Fruit fly (Drosophila melanogaster) whole organism, prepupa: ENCODE data around the gene sqh.
A peak's percentile ranks its signal among the peaks of the same experiment; 100 is the strongest.

ENCODE experiments used
- CG11294 ChIP-seq: fragments of 200-800 bp; sonication (Bioruptor generic); IDR thresholded peaks from 2 replicates; pipeline ENCODE4 v1.3.6; 2022; ENCODE audit warnings: missing biosample characterization, missing genetic modification characterization
- CG11762 ChIP-seq: fragments of 200-800 bp; sonication (Bioruptor generic); optimal IDR thresholded peaks from 3 replicates; lab custom pipeline; 2016; ENCODE audit warnings: missing biosample characterization, missing genetic modification characterization; ENCODE audit not compliant: insufficient read depth
- CG15336 ChIP-seq: fragments of 200-800 bp; sonication (Bioruptor generic); IDR thresholded peaks from 2 replicates; pipeline ENCODE4 v1.3.6; 2022; ENCODE audit warnings: missing biosample characterization, missing genetic modification characterization
- CG1621 ChIP-seq: fragments of 200-800 bp; sonication (Bioruptor generic); optimal IDR thresholded peaks from 3 replicates; lab custom pipeline; 2018; ENCODE audit warnings: missing biosample characterization, mild to moderate bottlenecking, missing genetic modification characterization
- CG16779 ChIP-seq: fragments of 200-800 bp; sonication (Bioruptor generic); optimal IDR thresholded peaks from 3 replicates; lab custom pipeline; 2017; ENCODE audit warnings: missing biosample characterization, mild to moderate bottlenecking, missing genetic modification characterization
- CG3032 ChIP-seq: fragments of 200-800 bp; optimal IDR thresholded peaks from 2 replicates; lab custom pipeline; 2019; ENCODE audit warnings: missing biosample characterization, mild to moderate bottlenecking, missing genetic modification characterization, moderate library complexity
- CG31627 ChIP-seq: fragments of 200-800 bp; sonication (Bioruptor generic); optimal IDR thresholded peaks from 3 replicates; lab custom pipeline; 2016; ENCODE audit warnings: missing biosample characterization, missing genetic modification characterization
- CG4318 ChIP-seq: fragments of 200-800 bp; sonication (Bioruptor generic); optimal IDR thresholded peaks from 3 replicates; lab custom pipeline; 2017; ENCODE audit warnings: missing biosample characterization, mild to moderate bottlenecking, missing genetic modification characterization
- CG6792 ChIP-seq: fragments of 200-800 bp; sonication (Bioruptor generic); optimal IDR thresholded peaks from 3 replicates; lab custom pipeline; 2016; ENCODE audit warnings: missing biosample characterization, missing genetic modification characterization
- CG6808 ChIP-seq: fragments of 200-800 bp; sonication (Bioruptor generic); optimal IDR thresholded peaks from 3 replicates; lab custom pipeline; 2017; ENCODE audit warnings: missing biosample characterization, missing genetic modification characterization, mild to moderate bottlenecking, moderate library complexity, missing genetic modification reagents
- CG6854 ChIP-seq: fragments of 200-800 bp; sonication (Bioruptor generic); optimal IDR thresholded peaks from 2 replicates; lab custom pipeline; 2017; ENCODE audit warnings: missing biosample characterization, mild to moderate bottlenecking, missing genetic modification characterization
- CG8119 ChIP-seq: fragments of 200-800 bp; sonication (Bioruptor generic); IDR thresholded peaks from 3 replicates; pipeline ENCODE4 v1.3.6; 2022; ENCODE audit warnings: missing biosample characterization, missing genetic modification characterization
- CG8319 ChIP-seq: fragments of 200-800 bp; sonication (Bioruptor generic); optimal IDR thresholded peaks from 3 replicates; lab custom pipeline; 2016; ENCODE audit warnings: missing biosample characterization, missing genetic modification characterization
- Eip75B ChIP-seq: fragments of 200-800 bp; sonication (Bioruptor generic); optimal IDR thresholded peaks from 3 replicates; lab custom pipeline; 2016; ENCODE audit warnings: missing biosample characterization, missing genetic modification characterization
- Eip93F ChIP-seq: fragments of 200-800 bp; sonication (Bioruptor generic); optimal IDR thresholded peaks from 2 replicates; lab custom pipeline; 2016; ENCODE audit warnings: missing biosample characterization, mild to moderate bottlenecking, missing genetic modification characterization
- Ets21C ChIP-seq: fragments of 200-800 bp; sonication (Bioruptor generic); optimal IDR thresholded peaks from 3 replicates; lab custom pipeline; 2016; ENCODE audit warnings: missing biosample characterization, missing genetic modification characterization
- Gug ChIP-seq: fragments of 200-800 bp; sonication (Bioruptor generic); IDR thresholded peaks from 2 replicates; pipeline ENCODE4 v1.3.6; 2022; ENCODE audit warnings: missing biosample characterization, missing genetic modification characterization
- Hr38 ChIP-seq: sonication (Bioruptor generic); optimal IDR thresholded peaks from 2 replicates; lab custom pipeline; 2016; ENCODE audit warnings: missing biosample characterization, missing genetic modification characterization
- Hr4 ChIP-seq: fragments of 200-800 bp; sonication (Bioruptor generic); optimal IDR thresholded peaks from 3 replicates; lab custom pipeline; 2016; ENCODE audit warnings: missing biosample characterization, missing genetic modification characterization
- Lpt ChIP-seq: fragments of 200-800 bp; sonication (Bioruptor generic); optimal IDR thresholded peaks from 3 replicates; lab custom pipeline; 2016; ENCODE audit warnings: missing biosample characterization, missing genetic modification characterization
- Met ChIP-seq: fragments of 200-800 bp; sonication (Bioruptor generic); optimal IDR thresholded peaks from 3 replicates; lab custom pipeline; 2016; ENCODE audit warnings: missing biosample characterization, missing genetic modification characterization
- OdsH ChIP-seq: fragments of 200-800 bp; sonication (Bioruptor generic); optimal IDR thresholded peaks from 3 replicates; lab custom pipeline; 2016; ENCODE audit warnings: missing biosample characterization, missing genetic modification characterization
- Sox102F ChIP-seq: fragments of 200-800 bp; sonication (Bioruptor generic); optimal IDR thresholded peaks from 2 replicates; lab custom pipeline; 2016; ENCODE audit warnings: missing biosample characterization, mild to moderate bottlenecking, missing genetic modification characterization
- Sox14 ChIP-seq: fragments of 200-800 bp; sonication (Bioruptor generic); optimal IDR thresholded peaks from 3 replicates; lab custom pipeline; 2016; ENCODE audit warnings: missing biosample characterization, missing genetic modification characterization
- Sox15 ChIP-seq: fragments of 200-800 bp; sonication (Bioruptor generic); optimal IDR thresholded peaks from 3 replicates; lab custom pipeline; 2016; ENCODE audit warnings: missing biosample characterization, missing genetic modification characterization
- dac ChIP-seq: fragments of 200-800 bp; sonication (Bioruptor generic); optimal IDR thresholded peaks from 2 replicates; lab custom pipeline; 2017; ENCODE audit warnings: missing biosample characterization, mild to moderate bottlenecking, missing genetic modification characterization
- dsx ChIP-seq: fragments of 200-800 bp; optimal IDR thresholded peaks from 3 replicates; lab custom pipeline; 2019; ENCODE audit warnings: missing biosample characterization, mild to moderate bottlenecking, missing genetic modification characterization, moderate library complexity; ENCODE audit not compliant: poor library complexity, severe bottlenecking
- fd59A ChIP-seq: fragments of 200-800 bp; sonication (Bioruptor generic); optimal IDR thresholded peaks from 2 replicates; lab custom pipeline; 2017; ENCODE audit warnings: missing biosample characterization, mild to moderate bottlenecking, missing genetic modification characterization, missing genetic modification reagents
- fkh ChIP-seq: fragments of 200-800 bp; sonication (Bioruptor generic); optimal IDR thresholded peaks from 3 replicates; lab custom pipeline; 2017; ENCODE audit warnings: missing biosample characterization, mild to moderate bottlenecking, missing genetic modification characterization, moderate library complexity
- pdm3 ChIP-seq: fragments of 200-800 bp; sonication (Bioruptor generic); optimal IDR thresholded peaks from 3 replicates; lab custom pipeline; 2016; ENCODE audit warnings: missing biosample characterization, missing genetic modification characterization
- salr ChIP-seq, 2 experiments: fragments of 200-800 bp; sonication (Bioruptor generic); optimal IDR thresholded peaks; 3 replicates each; lab custom pipeline; 2016 to 2018; ENCODE audit warnings: missing biosample characterization in 2 of 2, missing genetic modification characterization in 2 of 2, mild to moderate bottlenecking in 1 of 2
- ss ChIP-seq, 2 experiments: fragments of 200-800 bp; sonication (Bioruptor generic); optimal IDR thresholded peaks; 2 replicates in 1 of 2; 3 replicates in 1 of 2; lab custom pipeline; 2017 to 2018; ENCODE audit warnings: mild to moderate bottlenecking in 2 of 2, missing biosample characterization in 2 of 2, missing genetic modification characterization in 2 of 2, moderate library complexity in 1 of 2

Gene sqh

dm6 chrX:6225472-6226049, 621 bp upstream of the sqh start, which contains the start of gene dtn:
dtn (plus strand) TSS chrX:6225647.
- TF ChIP-seq CG8119 = peak; percentile 17; the same call in 1 of the 3 replicates
- no peak for TF ChIP-seq CG11294 (GFP tag; lab: Robert Waterston, UW)

dm6 chrX:6219845-6220345, 5.0 kb downstream of the sqh start, which contains the start of gene Efr:
Efr (plus strand) TSS chrX:6219957.
- no peak for TF ChIP-seq pdm3
- TF ChIP-seq Sox102F (GFP tag; lab: Kevin White, UChicago) = no peak
- TF ChIP-seq CG16779 (tag; lab: Kevin White, UChicago) = no peak
- no peak for TF ChIP-seq CG6792
- TF ChIP-seq dsx (GFP tag; lab: Kevin White, UChicago) = peak; percentile 11
- no peak for TF ChIP-seq Lpt (GFP tag; lab: Kevin White, UChicago)
- no peak for TF ChIP-seq Eip75B (GFP tag; lab: Kevin White, UChicago)
- no peak for TF ChIP-seq CG4318 (GFP tag; lab: Kevin White, UChicago)
- no peak for TF ChIP-seq CG31627
- no peak for TF ChIP-seq CG3032 (tag; lab: Kevin White, UChicago)
- TF ChIP-seq ss (GFP tag; optimal IDR thresholded peaks at IDR 0.05; lab: Kevin White, UChicago) = no peak
- TF ChIP-seq fkh = peak; percentile 79
- TF ChIP-seq CG6808 (GFP tag; lab: Kevin White, UChicago) = no peak
- TF ChIP-seq Ets21C (GFP tag; lab: Kevin White, UChicago) = no peak
- no peak for TF ChIP-seq OdsH (GFP tag; lab: Kevin White, UChicago)
- TF ChIP-seq, all 60 proteins: peak for 2

dm6 chrX:6219227-6219626, 5.7 kb downstream of the sqh start, which contains the start of gene Btnd:
Btnd (minus strand) TSS chrX:6219327.
- TF ChIP-seq salr (GFP tag; optimal IDR thresholded peaks at IDR 0.05; lab: Kevin White, UChicago) (no peak), Sox102F (GFP tag; lab: Kevin White, UChicago) (no peak), CG11294 (GFP tag; lab: Robert Waterston, UW) (no peak), dsx (GFP tag; lab: Kevin White, UChicago) (no peak), Met (GFP tag; lab: Kevin White, UChicago) (no peak), CG15336 (GFP tag; lab: Robert Waterston, UW) (no peak), CG8119 (no peak), CG6854 (GFP tag; lab: Kevin White, UChicago) (no peak), CG4318 (GFP tag; lab: Kevin White, UChicago) (no peak), Hr4 (GFP tag; lab: Kevin White, UChicago) (no peak), CG8319 (GFP tag; lab: Kevin White, UChicago) (no peak), Sox14 (no peak), Gug (no peak), dac (GFP tag; lab: Kevin White, UChicago) (no peak), Hr38 (GFP tag; lab: Kevin White, UChicago) (no peak), Eip93F (GFP tag; lab: Kevin White, UChicago) (no peak), CG11762 (GFP tag; lab: Kevin White, UChicago) (no peak), fd59A (no peak)

DNA sequence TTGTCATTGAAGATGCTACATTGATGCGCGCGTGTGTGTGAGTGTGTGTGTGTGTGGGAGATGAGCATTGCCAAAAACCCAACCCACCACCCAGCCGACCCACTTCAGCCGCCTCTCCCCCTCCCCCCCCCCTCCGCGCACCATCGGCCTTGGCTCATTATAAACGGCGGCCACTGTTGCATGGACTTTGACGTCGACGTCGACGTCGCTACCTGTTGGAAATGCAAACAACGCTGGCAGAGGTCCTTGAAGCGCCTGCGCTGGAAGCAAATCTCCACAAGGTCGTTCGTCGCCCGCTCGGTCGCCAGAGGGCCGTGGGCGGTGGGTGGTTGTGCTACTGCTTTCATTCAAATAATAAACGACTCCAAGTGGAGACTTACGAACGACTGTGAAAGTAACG, 8.3 kb downstream of the sqh start:
- TF ChIP-seq CG3032 (tag; lab: Kevin White, UChicago) = no peak
- no peak for TF ChIP-seq CG1621 (tag; lab: Kevin White, UChicago)
- TF ChIP-seq Sox15 (GFP tag; lab: Kevin White, UChicago) = no peak
- no peak for TF ChIP-seq Hr4 (GFP tag; lab: Kevin White, UChicago)
- no peak for TF ChIP-seq Gug
- TF ChIP-seq dac (GFP tag; lab: Kevin White, UChicago) = no peak
